Worm (Caenorhabditis elegans): ENCODE data around the gene Y20C6A.4.

- TF ChIP-seq tbx-8 (GFP tag; optimal IDR thresholded peaks at IDR 0.05) = no peak
- no peak for TF ChIP-seq snpc-4 (tag; optimal IDR thresholded peaks at IDR 0.05)
- TF ChIP-seq ztf-11 (tag; optimal IDR thresholded peaks at IDR 0.05) = no peak
- TF ChIP-seq sem-2 (GFP tag; optimal IDR thresholded peaks at IDR 0.05) = no peak
- no peak for TF ChIP-seq nhr-76 (tag; optimal IDR thresholded peaks at IDR 0.05)
- TF ChIP-seq nhr-28 (tag; optimal IDR thresholded peaks at IDR 0.05) = no peak
- no peak for TF ChIP-seq nhr-237 (tag; optimal IDR thresholded peaks at IDR 0.05)
- TF ChIP-seq sptf-1 (tag; optimal IDR thresholded peaks at IDR 0.05) = no peak
- TF ChIP-seq unc-62 (GFP tag; optimal IDR thresholded peaks at IDR 0.05) = no peak
- no peak for TF ChIP-seq nhr-12 (tag; optimal IDR thresholded peaks at IDR 0.05)
Measured at ce11 chrV:17430066-17430465, 50.0 kb downstream of the Y20C6A.4 start, which contains the start of gene T27C5.10.
